Worm (Caenorhabditis elegans) whole organism, early embryonic: ENCODE results near the gene srsx-12.

Source experiments
- F13C5.2 ChIP-seq: sonication (generic microtip); optimal IDR thresholded peaks from 2 replicates; lab custom pipeline; 2017; ENCODE audit warnings: mild to moderate bottlenecking, missing genetic modification characterization, inconsistent platforms, missing compliant biosample characterization
- ama-1 ChIP-seq: fragments of 150-350 bp; optimal IDR thresholded peaks from 2 replicates; lab custom pipeline; 2014
- ceh-36 ChIP-seq: sonication (generic microtip); optimal IDR thresholded peaks from 2 replicates; lab custom pipeline; 2016; ENCODE audit warnings: missing genetic modification characterization, inconsistent platforms, missing compliant biosample characterization
- hmg-4 ChIP-seq: fragments of 200-800 bp; sonication (Bioruptor generic); optimal IDR thresholded peaks from 2 replicates; lab custom pipeline; 2018; ENCODE audit warnings: mild to moderate bottlenecking, missing genetic modification characterization, missing compliant biosample characterization
- hnd-1 ChIP-seq: sonication (generic microtip); optimal IDR thresholded peaks from 2 replicates; lab custom pipeline; 2016; ENCODE audit warnings: missing genetic modification characterization, missing compliant biosample characterization
- pes-1 ChIP-seq: fragments of 200-800 bp; sonication (Bioruptor generic); IDR thresholded peaks from 2 replicates; pipeline ENCODE4 v1.3.6; 2022; ENCODE audit warnings: missing genetic modification reagents, missing genetic modification characterization, missing compliant biosample characterization
- scrt-1 ChIP-seq: fragments of 200-800 bp; sonication (Bioruptor generic); IDR thresholded peaks from 2 replicates; pipeline ENCODE4 v1.3.6; 2022; ENCODE audit warnings: missing genetic modification characterization, missing compliant biosample characterization

DNA sequence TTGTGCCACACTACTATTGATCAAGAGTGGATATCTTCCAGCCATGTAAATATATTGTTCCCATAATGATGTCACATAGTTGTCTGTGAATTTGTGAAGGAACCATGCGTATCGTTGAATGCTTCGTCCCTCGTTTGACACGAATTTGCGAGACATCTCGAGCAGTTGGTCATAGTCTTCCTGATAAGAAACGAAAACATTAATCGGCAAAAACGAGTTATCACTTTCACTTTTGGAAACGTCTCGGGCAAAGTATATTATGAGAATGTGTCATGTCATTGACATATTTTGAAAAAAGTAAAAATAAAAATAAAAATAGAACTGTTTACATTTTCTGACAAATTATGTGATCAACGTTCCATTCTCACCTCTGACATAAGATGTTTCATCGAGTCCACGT, 45.7 kb upstream of the srsx-12 start:
- TF ChIP-seq ceh-36 (tag; lab: Kevin White, UChicago) (no peak), hnd-1 (tag; lab: Kevin White, UChicago) (no peak), ama-1 (no peak), F13C5.2 (no peak), hmg-4 (GFP tag; lab: Kevin White, UChicago) (no peak), scrt-1 (GFP tag; lab: Robert Waterston, UW) (no peak), pes-1 (GFP tag; lab: Robert Waterston, UW) (no peak)
